Worm (Caenorhabditis elegans) whole organism, mixed stage, embryonic: ENCODE measurements around the gene eak-7.

ENCODE experiments used
- M03D4.4 ChIP-seq: sonication (generic microtip); optimal IDR thresholded peaks from 2 replicates; lab custom pipeline; 2017; ENCODE audit warnings: mild to moderate bottlenecking, missing genetic modification characterization, missing compliant biosample characterization
- bed-3 ChIP-seq: fragments of 200-800 bp; sonication (Bioruptor generic); optimal IDR thresholded peaks from 3 replicates; lab custom pipeline; 2018; ENCODE audit warnings: mild to moderate bottlenecking, missing genetic modification characterization, moderate library complexity, missing compliant biosample characterization
- blmp-1 ChIP-seq: fragments of 150-350 bp; optimal IDR thresholded peaks from 2 replicates; lab custom pipeline; 2014; ENCODE audit warnings: missing biosample characterization, missing genetic modification characterization
- ceh-39 ChIP-seq: fragments of 150-350 bp; optimal IDR thresholded peaks from 2 replicates; lab custom pipeline; 2014; ENCODE audit warnings: missing biosample characterization, missing genetic modification characterization
- ceh-43 ChIP-seq: fragments of 200-800 bp; sonication (Bioruptor generic); optimal IDR thresholded peaks from 2 replicates; lab custom pipeline; 2018; ENCODE audit warnings: mild to moderate bottlenecking, missing genetic modification characterization, moderate library complexity, missing compliant biosample characterization
- ceh-83 ChIP-seq: fragments of 200-800 bp; sonication (Bioruptor generic); optimal IDR thresholded peaks from 2 replicates; lab custom pipeline; 2018; ENCODE audit warnings: mild to moderate bottlenecking, missing genetic modification characterization, missing compliant biosample characterization
- ces-1 ChIP-seq: fragments of 150-350 bp; optimal IDR thresholded peaks from 2 replicates; lab custom pipeline; 2014; ENCODE audit warnings: missing biosample characterization, missing genetic modification reagents, missing genetic modification characterization
- cnd-1 ChIP-seq: fragments of 200-800 bp; sonication (Bioruptor generic); optimal IDR thresholded peaks from 2 replicates; lab custom pipeline; 2018; ENCODE audit warnings: mild to moderate bottlenecking, missing genetic modification characterization, missing compliant biosample characterization
- drap-1 ChIP-seq: fragments of 200-800 bp; sonication (Bioruptor generic); optimal IDR thresholded peaks from 3 replicates; lab custom pipeline; 2018; ENCODE audit warnings: mild to moderate bottlenecking, missing genetic modification characterization, missing compliant biosample characterization
- elt-3 ChIP-seq: fragments of 150-350 bp; optimal IDR thresholded peaks from 2 replicates; lab custom pipeline; 2014; ENCODE audit warnings: missing biosample characterization, missing genetic modification characterization
- flh-1 ChIP-seq: fragments of 200-800 bp; sonication (Bioruptor generic); optimal IDR thresholded peaks from 2 replicates; lab custom pipeline; 2018; ENCODE audit warnings: mild to moderate bottlenecking, missing genetic modification characterization, moderate library complexity, missing compliant biosample characterization
- ham-2 ChIP-seq: fragments of 200-800 bp; sonication (Bioruptor generic); optimal IDR thresholded peaks from 2 replicates; lab custom pipeline; 2018; ENCODE audit warnings: mild to moderate bottlenecking, missing genetic modification characterization, missing compliant biosample characterization
- hlh-1 ChIP-seq: fragments of 150-350 bp; optimal IDR thresholded peaks from 2 replicates; lab custom pipeline; 2014; ENCODE audit warnings: missing biosample characterization, missing genetic modification reagents, missing genetic modification characterization
- lin-13 ChIP-seq: fragments of 150-350 bp; optimal IDR thresholded peaks from 2 replicates; lab custom pipeline; 2014; ENCODE audit warnings: missing biosample characterization, missing genetic modification characterization
- lin-32 ChIP-seq: fragments of 200-800 bp; sonication (Bioruptor generic); optimal IDR thresholded peaks from 2 replicates; lab custom pipeline; 2018; ENCODE audit warnings: mild to moderate bottlenecking, missing genetic modification characterization, missing compliant biosample characterization
- lsy-2 ChIP-seq: fragments of 150-350 bp; optimal IDR thresholded peaks from 2 replicates; lab custom pipeline; 2014; ENCODE audit warnings: missing biosample characterization, missing genetic modification characterization
- mep-1 ChIP-seq: fragments of 150-350 bp; optimal IDR thresholded peaks from 2 replicates; lab custom pipeline; 2017; ENCODE audit warnings: missing biosample characterization, missing genetic modification reagents, missing genetic modification characterization, inconsistent platforms
- nhr-12 ChIP-seq: fragments of 150-350 bp; optimal IDR thresholded peaks from 2 replicates; lab custom pipeline; 2014; ENCODE audit warnings: missing biosample characterization, missing genetic modification characterization
- nhr-2 ChIP-seq: fragments of 150-350 bp; optimal IDR thresholded peaks from 2 replicates; lab custom pipeline; 2014; ENCODE audit warnings: missing biosample characterization, missing genetic modification characterization
- nhr-76 ChIP-seq: sonication (generic microtip); optimal IDR thresholded peaks from 2 replicates; lab custom pipeline; 2017; ENCODE audit warnings: missing biosample characterization, missing genetic modification characterization
- pha-4 ChIP-seq: fragments of 150-350 bp; optimal IDR thresholded peaks from 2 replicates; lab custom pipeline; 2018; ENCODE audit warnings: missing biosample characterization, missing genetic modification reagents, missing genetic modification characterization
- sem-2 ChIP-seq: fragments of 200-800 bp; sonication (Bioruptor generic); optimal IDR thresholded peaks from 2 replicates; lab custom pipeline; 2018; ENCODE audit warnings: mild to moderate bottlenecking, missing genetic modification characterization, missing compliant biosample characterization
- sptf-1 ChIP-seq: sonication (generic microtip); optimal IDR thresholded peaks from 2 replicates; lab custom pipeline; 2017; ENCODE audit warnings: mild to moderate bottlenecking, missing genetic modification characterization, moderate library complexity, missing compliant biosample characterization
- unc-120 ChIP-seq: sonication (generic microtip); optimal IDR thresholded peaks from 2 replicates; lab custom pipeline; 2017; ENCODE audit warnings: missing genetic modification characterization, missing compliant biosample characterization; ENCODE audit not compliant: poor library complexity, severe bottlenecking
- unc-62 ChIP-seq: fragments of 150-350 bp; optimal IDR thresholded peaks from 2 replicates; lab custom pipeline; 2014; ENCODE audit warnings: missing biosample characterization, missing genetic modification reagents, missing genetic modification characterization
- zip-8 ChIP-seq: fragments of 150-350 bp; optimal IDR thresholded peaks from 2 replicates; lab custom pipeline; 2014; ENCODE audit warnings: missing biosample characterization, missing genetic modification characterization
- ztf-11 ChIP-seq: fragments of 150-350 bp; optimal IDR thresholded peaks from 2 replicates; lab custom pipeline; 2014; ENCODE audit warnings: missing biosample characterization, missing genetic modification characterization

Gene eak-7

ce11 chrIV:12565933-12566540 is at the start of gene eak-7:
Gene eak-7 (minus strand): TSS chrIV:12565983.
- TF ChIP-seq ces-1 (GFP tag; lab: Kevin White, UChicago) (peak; percentile 61), bed-3 (GFP tag; lab: Kevin White, UChicago) (no peak)

ce11 chrIV:12615122-12615745 is 49.5 kb upstream of the eak-7 start:
- TF ChIP-seq lin-13 (tag; lab: Kevin White, UChicago) (no peak), unc-120 (tag; lab: Kevin White, UChicago) (peak; percentile 90), M03D4.4 (tag; lab: Kevin White, UChicago) (peak; percentile 66), lin-32 (GFP tag; lab: Kevin White, UChicago) (peak; percentile 22), ceh-39 (tag; lab: Kevin White, UChicago) (no peak), unc-62 (peak; percentile 73), cnd-1 (peak; percentile 50), nhr-2 (tag; lab: Kevin White, UChicago) (peak; percentile 10), hlh-1 (tag; lab: Kevin White, UChicago) (peak; percentile 97)

ce11 chrIV:12614624-12615023 is 48.8 kb upstream of the eak-7 start, which contains the start of gene efa-6:
Gene efa-6 (minus strand): TSS chrIV:12614724.
- TF ChIP-seq sem-2 (GFP tag; lab: Kevin White, UChicago): no peak

ce11 chrIV:12605401-12605800 is 39.6 kb upstream of the eak-7 start, which contains the start of gene Y55D9A.2:
Gene Y55D9A.2 (minus strand): TSS chrIV:12605431.
- peak; percentile 52 for TF ChIP-seq ces-1 (GFP tag; lab: Kevin White, UChicago)
- no peak for TF ChIP-seq ham-2 (GFP tag; lab: Kevin White, UChicago)
- no peak for TF ChIP-seq cnd-1
- TF ChIP-seq sptf-1 (tag; lab: Kevin White, UChicago): peak; percentile 2
- no peak for TF ChIP-seq lsy-2
- peak; percentile 3 for TF ChIP-seq ceh-39 (tag; lab: Kevin White, UChicago)
- TF ChIP-seq drap-1: no peak
- TF ChIP-seq bed-3 (GFP tag; lab: Kevin White, UChicago): no peak
- TF ChIP-seq, all 35 proteins: peak for 3

DNA sequence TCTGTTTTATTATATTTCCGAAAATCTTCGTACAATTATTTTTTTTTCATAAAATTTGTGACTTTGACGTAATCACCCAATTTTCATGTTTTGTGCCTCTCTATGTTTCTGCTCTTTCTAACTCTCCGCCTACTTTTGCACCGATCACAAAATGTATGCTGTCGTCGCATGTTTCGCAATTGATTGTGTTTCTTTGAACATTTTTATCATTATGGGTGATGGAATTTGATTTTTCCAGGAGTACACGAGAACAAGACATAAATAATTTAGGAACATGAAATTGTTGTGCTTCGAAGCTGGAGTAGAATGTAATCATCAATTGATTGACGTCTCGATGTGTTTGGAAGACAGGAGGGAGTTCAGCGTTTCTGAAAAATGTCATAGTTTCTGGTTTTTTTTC is 35.2 kb upstream of the eak-7 start:
- TF ChIP-seq hlh-1 (tag; lab: Kevin White, UChicago): no peak
- no peak for TF ChIP-seq lin-32 (GFP tag; lab: Kevin White, UChicago)
- TF ChIP-seq ztf-11: no peak
- no peak for TF ChIP-seq unc-120 (tag; lab: Kevin White, UChicago)
- no peak for TF ChIP-seq ceh-39 (tag; lab: Kevin White, UChicago)
- no peak for TF ChIP-seq flh-1 (GFP tag; lab: Kevin White, UChicago)

- TF ChIP-seq mep-1 (no peak), ceh-83 (GFP tag; lab: Kevin White, UChicago) (no peak), lsy-2 (no peak), sptf-1 (tag; lab: Kevin White, UChicago) (no peak), zip-8 (tag; lab: Kevin White, UChicago) (no peak), elt-3 (tag; lab: Kevin White, UChicago) (no peak), nhr-76 (no peak), nhr-12 (tag; lab: Kevin White, UChicago) (no peak), pha-4 (tag; lab: Kevin White, UChicago) (no peak), blmp-1 (tag; lab: Kevin White, UChicago) (no peak), ztf-11 (no peak), unc-120 (tag; lab: Kevin White, UChicago) (no peak), ceh-43 (no peak), lin-13 (tag; lab: Kevin White, UChicago) (no peak), cnd-1 (no peak)
Observed at ce11 chrIV:12599158-12599557, 33.4 kb upstream of the eak-7 start, which contains the start of gene pgp-1. Gene pgp-1 (minus strand): TSS chrIV:12599169.
